Worm (Caenorhabditis elegans): Measurements from ENCODE around the gene trul-1.

trul-1 gene

DNA sequence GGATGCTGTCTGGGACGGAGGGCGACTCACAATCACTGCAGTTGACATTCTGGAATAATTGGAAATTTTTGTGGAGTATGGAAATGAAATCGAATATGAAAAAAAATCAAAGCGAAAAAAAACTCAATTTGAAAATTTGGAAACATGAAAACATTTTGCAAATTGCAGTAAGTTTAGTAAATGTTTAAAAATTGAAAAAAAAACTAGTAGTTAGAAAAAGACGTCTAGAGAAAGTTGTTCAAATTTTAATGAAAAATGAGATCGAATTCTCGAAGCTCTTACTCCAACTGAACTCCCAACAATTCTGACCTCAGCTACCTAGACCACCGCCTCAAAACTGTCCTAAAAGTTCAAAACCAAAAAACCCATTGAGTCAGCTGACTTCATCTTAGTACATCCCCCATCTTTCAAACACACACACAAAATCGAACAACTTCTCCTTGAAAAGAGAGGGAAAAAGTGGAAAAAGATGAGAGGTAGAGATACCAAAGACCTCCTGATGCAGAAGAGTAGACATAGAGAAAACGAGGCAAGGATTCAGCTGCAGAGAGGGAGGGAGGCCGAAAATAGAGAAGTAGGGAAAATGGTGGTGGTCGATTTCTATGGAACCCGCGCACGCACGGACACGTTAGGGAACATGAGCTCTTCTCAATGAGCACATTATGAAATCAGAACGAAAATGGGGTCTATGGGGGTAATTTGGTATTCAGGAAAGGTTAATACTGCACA is 40.8 kb upstream of the trul-1 start, which contains the start of gene K01A2.10 (continued):
- TF ChIP-seq egl-27 (tag; optimal IDR thresholded peaks at IDR 0.05) (no peak), arid-1 (GFP tag; conservative IDR thresholded peaks at IDR 0.05) (no peak), Y5F2A.4 (GFP tag; optimal IDR thresholded peaks at IDR 0.05) (no peak), aly-2 (tag; optimal IDR thresholded peaks at IDR 0.05) (no peak), aha-1 (tag) (peak; percentile 94), Y48G9A.11 (GFP tag; IDR thresholded peaks at IDR 0.05) (no peak), madf-5 (GFP tag; IDR thresholded peaks at IDR 0.05) (no peak), dmd-9 (GFP tag; IDR thresholded peaks at IDR 0.05) (no peak), hlh-30 (tag; optimal IDR thresholded peaks at IDR 0.05; ENCODE audit: insufficient read depth) (peak; percentile 92), F37D6.2 (tag; optimal IDR thresholded peaks at IDR 0.05) (no peak), daf-16 (GFP tag; optimal IDR thresholded peaks at IDR 0.05) (no peak), daf-16 (tag; optimal IDR thresholded peaks at IDR 0.05) (no peak), lin-38 (GFP tag; IDR thresholded peaks at IDR 0.05) (no peak), fos-1 (tag; optimal IDR thresholded peaks at IDR 0.05) (no peak), pha-4 (GFP tag; IDR thresholded peaks at IDR 0.05) (no peak), pha-4 (tag; optimal IDR thresholded peaks at IDR 0.05) (no peak), lsy-2 (tag; optimal IDR thresholded peaks at IDR 0.05) (peak; percentile 47 to 64), fkh-10 (GFP tag; optimal IDR thresholded peaks at IDR 0.05) (peak; percentile 2), attf-4 (tag; optimal IDR thresholded peaks at IDR 0.05) (no peak), unc-62 (GFP tag; optimal IDR thresholded peaks at IDR 0.05 in 1 of 2) (peak in 1 of 2 experiments; percentile 55), unc-62 (tag; optimal IDR thresholded peaks at IDR 0.05) (no peak), ztf-11 (tag; optimal IDR thresholded peaks at IDR 0.05) (no peak), egl-43 (GFP tag; IDR thresholded peaks at IDR 0.05) (no peak), lin-13 (GFP tag; optimal IDR thresholded peaks at IDR 0.05) (no peak), set-16 (GFP tag; IDR thresholded peaks at IDR 0.05) (no peak), unc-130 (GFP tag; optimal IDR thresholded peaks at IDR 0.05) (no peak), unc-39 (tag; optimal IDR thresholded peaks at IDR 0.05) (no peak), snpc-1.2 (GFP tag; IDR thresholded peaks at IDR 0.05) (no peak), vab-7 (GFP tag; IDR thresholded peaks at IDR 0.05) (no peak), mep-1 (tag; optimal IDR thresholded peaks at IDR 0.05) (peak; percentile 46), F44E2.7 (GFP tag; IDR thresholded peaks at IDR 0.05) (no peak), nhr-76 (tag; optimal IDR thresholded peaks at IDR 0.05) (no peak), R02D3.7 (tag; optimal IDR thresholded peaks at IDR 0.05) (no peak), mxl-3 (GFP tag; optimal IDR thresholded peaks at IDR 0.05) (no peak), ctbp-1 (GFP tag; IDR thresholded peaks at IDR 0.05) (no peak), mdt-29 (GFP tag; IDR thresholded peaks at IDR 0.05) (no peak), nhr-111 (GFP tag; optimal IDR thresholded peaks at IDR 0.05) (no peak), gei-8 (GFP tag; optimal IDR thresholded peaks at IDR 0.05) (no peak), tag-97 (GFP tag; IDR thresholded peaks at IDR 0.05) (no peak), ces-1 (GFP tag; optimal IDR thresholded peaks at IDR 0.05) (no peak), mdl-1 (tag; optimal IDR thresholded peaks at IDR 0.05) (peak in 1 of 2 experiments; percentile 47), ceh-20 (GFP tag; IDR thresholded peaks at IDR 0.05) (no peak), dpl-1 (GFP tag; optimal IDR thresholded peaks at IDR 0.05) (peak; percentile 10), nhr-42 (GFP tag; IDR thresholded peaks at IDR 0.05) (no peak), ztf-7 (tag; optimal IDR thresholded peaks at IDR 0.05) (no peak), daf-19 (GFP tag; conservative IDR thresholded peaks at IDR 0.05) (no peak), nhr-11 (tag; optimal IDR thresholded peaks at IDR 0.05) (peak; percentile 42), ceh-28 (tag; optimal IDR thresholded peaks at IDR 0.05) (peak; percentile 11), ceh-82 (tag; optimal IDR thresholded peaks at IDR 0.05) (no peak), nhr-237 (tag; optimal IDR thresholded peaks at IDR 0.05) (no peak), tra-1 (GFP tag; IDR thresholded peaks at IDR 0.05) (no peak), ceh-62 (tag; optimal IDR thresholded peaks at IDR 0.05) (no peak)

Data from whole organism, L4 larva.